Worm (Caenorhabditis elegans) whole organism, young adult: ENCODE measurements around the gene vha-2.

Experiments used
- B0019.2 ChIP-seq: fragments of 200-800 bp; sonication (Bioruptor generic); conservative IDR thresholded peaks from 2 replicates; pipeline ENCODE4 v1.3.6; 2022; ENCODE audit warnings: missing genetic modification reagents, missing genetic modification characterization, missing compliant biosample characterization
- B0035.1 ChIP-seq: sonication (generic microtip); optimal IDR thresholded peaks from 2 replicates; lab custom pipeline; 2016; ENCODE audit warnings: missing genetic modification characterization, mild to moderate bottlenecking, missing compliant biosample characterization, missing genotype, missing genetic modification reagents
- B0261.1 ChIP-seq: sonication (generic microtip); optimal IDR thresholded peaks from 2 replicates; lab custom pipeline; 2016; ENCODE audit warnings: mild to moderate bottlenecking, missing genetic modification characterization, moderate library complexity, missing compliant biosample characterization
- B0336.3 ChIP-seq: fragments of 200-800 bp; sonication (Bioruptor generic); IDR thresholded peaks from 2 replicates; pipeline ENCODE4 v1.3.6; 2022; ENCODE audit warnings: missing genetic modification characterization, missing compliant biosample characterization
- D2030.7 ChIP-seq: fragments of 200-800 bp; sonication (Bioruptor generic); IDR thresholded peaks from 2 replicates; pipeline ENCODE4 v1.3.6; 2022; ENCODE audit warnings: missing genetic modification reagents, missing genetic modification characterization, missing compliant biosample characterization
- F10E7.11 ChIP-seq: sonication (generic microtip); optimal IDR thresholded peaks from 2 replicates; lab custom pipeline; 2017; ENCODE audit warnings: mild to moderate bottlenecking, missing genetic modification characterization, moderate library complexity, missing compliant biosample characterization
- F55B11.4 ChIP-seq: sonication (generic microtip); optimal IDR thresholded peaks from 2 replicates; lab custom pipeline; 2016; ENCODE audit warnings: missing compliant biosample characterization, missing genetic modification characterization, borderline replicate concordance; ENCODE audit not compliant: insufficient read depth
- K11D2.4 ChIP-seq: fragments of 200-800 bp; sonication (Bioruptor generic); IDR thresholded peaks from 2 replicates; pipeline ENCODE4 v1.3.6; 2022; ENCODE audit warnings: missing genetic modification reagents, missing genetic modification characterization, missing compliant biosample characterization
- K12H6.12 ChIP-seq: fragments of 200-800 bp; sonication (Bioruptor generic); optimal IDR thresholded peaks from 2 replicates; lab custom pipeline; 2018; ENCODE audit warnings: mild to moderate bottlenecking, missing genetic modification characterization, missing compliant biosample characterization
- T07F8.4 ChIP-seq: sonication (generic microtip); optimal IDR thresholded peaks from 2 replicates; lab custom pipeline; 2016; ENCODE audit warnings: mild to moderate bottlenecking, missing genetic modification characterization, moderate library complexity, missing compliant biosample characterization
- Y53F4B.3 ChIP-seq: fragments of 200-800 bp; sonication (Bioruptor generic); IDR thresholded peaks from 2 replicates; pipeline ENCODE4 v1.3.6; 2022; ENCODE audit warnings: missing genetic modification reagents, missing genetic modification characterization, missing compliant biosample characterization
- Y79H2A.3 ChIP-seq: fragments of 200-800 bp; sonication (Bioruptor generic); conservative IDR thresholded peaks from 2 replicates; pipeline ENCODE4 v1.3.6; 2022; ENCODE audit warnings: missing genetic modification reagents, missing genetic modification characterization, missing compliant biosample characterization
- Y95B8A.8 ChIP-seq: fragments of 200-800 bp; sonication (Bioruptor generic); IDR thresholded peaks from 2 replicates; pipeline ENCODE4 v1.3.6; 2022; ENCODE audit warnings: missing genetic modification reagents, missing genetic modification characterization, missing compliant biosample characterization
- ZK185.1 ChIP-seq: sonication (generic microtip); optimal IDR thresholded peaks from 2 replicates; lab custom pipeline; 2016; ENCODE audit warnings: mild to moderate bottlenecking, missing genetic modification characterization, missing compliant biosample characterization; ENCODE audit not compliant: poor library complexity, severe bottlenecking
- aptf-3 ChIP-seq: fragments of 200-800 bp; sonication (Bioruptor generic); IDR thresholded peaks from 2 replicates; pipeline ENCODE4 v1.3.6; 2022; ENCODE audit warnings: missing genetic modification characterization, missing compliant biosample characterization
- attf-6 ChIP-seq: fragments of 200-800 bp; sonication (Bioruptor generic); IDR thresholded peaks from 2 replicates; pipeline ENCODE4 v1.3.6; 2022; ENCODE audit warnings: missing genetic modification reagents, missing genetic modification characterization, missing compliant biosample characterization
- ccch-3 ChIP-seq: fragments of 200-800 bp; sonication (Bioruptor generic); optimal IDR thresholded peaks from 2 replicates; lab custom pipeline; 2018; ENCODE audit warnings: mild to moderate bottlenecking, missing genetic modification characterization, missing compliant biosample characterization
- cebp-2 ChIP-seq: fragments of 200-800 bp; sonication (Bioruptor generic); IDR thresholded peaks from 2 replicates; pipeline ENCODE4 v1.3.6; 2022; ENCODE audit warnings: missing genetic modification characterization, missing compliant biosample characterization
- ceh-58 ChIP-seq: fragments of 200-800 bp; sonication (Bioruptor generic); IDR thresholded peaks from 2 replicates; pipeline ENCODE4 v1.3.6; 2022; ENCODE audit warnings: missing genetic modification characterization, missing compliant biosample characterization
- ceh-79 ChIP-seq: sonication (generic microtip); optimal IDR thresholded peaks from 2 replicates; lab custom pipeline; 2017; ENCODE audit warnings: mild to moderate bottlenecking, missing genetic modification characterization, missing compliant biosample characterization
- chd-7 ChIP-seq: sonication (generic microtip); optimal IDR thresholded peaks from 2 replicates; lab custom pipeline; 2016; ENCODE audit warnings: mild to moderate bottlenecking, missing genetic modification characterization, moderate library complexity, missing compliant biosample characterization
- dpl-1 ChIP-seq: fragments of 150-350 bp; optimal IDR thresholded peaks from 2 replicates; lab custom pipeline; 2014; ENCODE audit warnings: missing biosample characterization, missing genetic modification reagents, missing genetic modification characterization
- egl-44 ChIP-seq: fragments of 200-800 bp; sonication (Bioruptor generic); IDR thresholded peaks from 2 replicates; pipeline ENCODE4 v1.3.6; 2022; ENCODE audit warnings: missing genetic modification reagents, missing genetic modification characterization, missing compliant biosample characterization
- ets-4 ChIP-seq: fragments of 200-800 bp; sonication (Bioruptor generic); optimal IDR thresholded peaks from 2 replicates; lab custom pipeline; 2018; ENCODE audit warnings: mild to moderate bottlenecking, missing genetic modification characterization, missing compliant biosample characterization
- fkh-3 ChIP-seq: sonication (generic microtip); optimal IDR thresholded peaks from 2 replicates; lab custom pipeline; 2016; ENCODE audit warnings: mild to moderate bottlenecking, missing genetic modification characterization, missing compliant biosample characterization
- hlh-26 ChIP-seq: fragments of 200-800 bp; sonication (Bioruptor generic); conservative IDR thresholded peaks from 2 replicates; pipeline ENCODE4 v1.3.6; 2022; ENCODE audit warnings: missing genetic modification reagents, missing genetic modification characterization, missing compliant biosample characterization
- hrde-1 ChIP-seq: sonication (generic microtip); optimal IDR thresholded peaks from 2 replicates; lab custom pipeline; 2016; ENCODE audit warnings: missing genetic modification characterization, mild to moderate bottlenecking, missing compliant biosample characterization, moderate library complexity, missing genotype, missing genetic modification reagents, borderline replicate concordance
- hsf-1 ChIP-seq: fragments of 200-800 bp; sonication (Bioruptor generic); IDR thresholded peaks from 2 replicates; pipeline ENCODE4 v1.3.6; 2022; ENCODE audit warnings: missing genetic modification reagents, missing genetic modification characterization, missing compliant biosample characterization
- lin-35 ChIP-seq, 3 experiments: fragments of 150-350 bp in 2 of 3; sonication (generic microtip) in 1 of 3; optimal IDR thresholded peaks; 2 replicates each; lab custom pipeline; 2014 to 2018; ENCODE audit warnings: missing biosample characterization in 3 of 3, missing genetic modification characterization in 3 of 3, missing genetic modification reagents in 3 of 3
- lin-54 ChIP-seq: fragments of 200-800 bp; sonication (Bioruptor generic); optimal IDR thresholded peaks from 2 replicates; lab custom pipeline; 2018; ENCODE audit warnings: mild to moderate bottlenecking, missing genetic modification characterization, missing compliant biosample characterization
- lsl-1 ChIP-seq: fragments of 200-800 bp; sonication (Bioruptor generic); optimal IDR thresholded peaks from 2 replicates; lab custom pipeline; 2018; ENCODE audit warnings: mild to moderate bottlenecking, missing genetic modification characterization, moderate library complexity, missing compliant biosample characterization
- madf-3 ChIP-seq: fragments of 200-800 bp; sonication (Bioruptor generic); IDR thresholded peaks from 2 replicates; pipeline ENCODE4 v1.3.6; 2022; ENCODE audit warnings: missing genetic modification reagents, missing genetic modification characterization, missing compliant biosample characterization
- madf-6 ChIP-seq: fragments of 200-800 bp; sonication (Bioruptor generic); IDR thresholded peaks from 2 replicates; pipeline ENCODE4 v1.3.6; 2022; ENCODE audit warnings: missing genetic modification reagents, missing genetic modification characterization, missing compliant biosample characterization
- nfya-2 ChIP-seq: fragments of 200-800 bp; sonication (Bioruptor generic); IDR thresholded peaks from 2 replicates; pipeline ENCODE4 v1.3.6; 2022; ENCODE audit warnings: missing genetic modification reagents, missing genetic modification characterization, missing compliant biosample characterization
- nhr-120 ChIP-seq: fragments of 200-800 bp; sonication (Bioruptor generic); IDR thresholded peaks from 2 replicates; pipeline ENCODE4 v1.3.6; 2022; ENCODE audit warnings: missing genetic modification characterization, missing compliant biosample characterization
- nhr-90 ChIP-seq: sonication (generic microtip); optimal IDR thresholded peaks from 2 replicates; lab custom pipeline; 2016; ENCODE audit warnings: missing genotype, mild to moderate bottlenecking, missing genetic modification characterization, missing compliant biosample characterization
- rcor-1 ChIP-seq: fragments of 200-800 bp; sonication (Bioruptor generic); IDR thresholded peaks from 2 replicates; pipeline ENCODE4 v1.3.6; 2022; ENCODE audit warnings: missing genetic modification reagents, missing genetic modification characterization, missing compliant biosample characterization
- sdz-38 ChIP-seq: sonication (generic microtip); optimal IDR thresholded peaks from 2 replicates; lab custom pipeline; 2016; ENCODE audit warnings: missing genotype, missing genetic modification characterization, missing compliant biosample characterization
- sea-2 ChIP-seq: fragments of 200-800 bp; sonication (Bioruptor generic); IDR thresholded peaks from 2 replicates; pipeline ENCODE4 v1.3.6; 2022; ENCODE audit warnings: missing genetic modification characterization, missing compliant biosample characterization
- snpc-1.3 ChIP-seq: sonication (generic microtip); optimal IDR thresholded peaks from 2 replicates; lab custom pipeline; 2017; ENCODE audit warnings: missing genetic modification characterization, mild to moderate bottlenecking, missing compliant biosample characterization, antibody characterized with exemption, moderate library complexity, missing genotype, missing genetic modification reagents; ENCODE audit not compliant: insufficient read depth
- somi-1 ChIP-seq: fragments of 200-800 bp; sonication (Bioruptor generic); optimal IDR thresholded peaks from 2 replicates; lab custom pipeline; 2018; ENCODE audit warnings: mild to moderate bottlenecking, missing genetic modification characterization, missing compliant biosample characterization
- tbp1 ChIP-seq: fragments of 200-800 bp; sonication (Bioruptor generic); optimal IDR thresholded peaks from 2 replicates; lab custom pipeline; 2018; ENCODE audit warnings: mild to moderate bottlenecking, missing genetic modification characterization, missing compliant biosample characterization
- tbx-9 ChIP-seq: sonication (generic microtip); optimal IDR thresholded peaks from 2 replicates; lab custom pipeline; 2016; ENCODE audit warnings: borderline replicate concordance, missing genetic modification characterization, inconsistent platforms, missing compliant biosample characterization
- tlf-1 ChIP-seq: fragments of 200-800 bp; sonication (Bioruptor generic); optimal IDR thresholded peaks from 2 replicates; lab custom pipeline; 2018; ENCODE audit warnings: mild to moderate bottlenecking, missing genetic modification characterization, missing compliant biosample characterization
- unc-62 ChIP-seq: fragments of 150-350 bp; optimal IDR thresholded peaks from 2 replicates; lab custom pipeline; 2014; ENCODE audit warnings: missing biosample characterization, missing genetic modification reagents, missing genetic modification characterization
- xnd-1 ChIP-seq: sonication (generic microtip); optimal IDR thresholded peaks from 2 replicates; lab custom pipeline; 2016; ENCODE audit warnings: missing genotype, missing genetic modification reagents, missing genetic modification characterization, missing compliant biosample characterization
- zfh-2 ChIP-seq: fragments of 200-800 bp; sonication (Bioruptor generic); conservative IDR thresholded peaks from 2 replicates; pipeline ENCODE4 v1.3.6; 2022; ENCODE audit warnings: missing genetic modification reagents, missing genetic modification characterization, missing compliant biosample characterization
- zim-3 ChIP-seq: sonication (generic microtip); optimal IDR thresholded peaks from 2 replicates; lab custom pipeline; 2017; ENCODE audit warnings: mild to moderate bottlenecking, missing genetic modification characterization, moderate library complexity, missing compliant biosample characterization
- ztf-6 ChIP-seq: fragments of 200-800 bp; sonication (Bioruptor generic); IDR thresholded peaks from 2 replicates; pipeline ENCODE4 v1.3.6; 2022; ENCODE audit warnings: missing genetic modification reagents, missing genetic modification characterization, missing compliant biosample characterization

vha-2 gene

ce11 chrIII:9748694-9749093 lies 33.3 kb upstream of the vha-2 start, which contains the start of gene T05G5.4:
T05G5.4 (plus strand) TSS chrIII:9748934.
- no peak for TF ChIP-seq B0035.1
- no peak for TF ChIP-seq zim-3 (tag; lab: Kevin White, UChicago)
- no peak for TF ChIP-seq F55B11.4 (tag; lab: Kevin White, UChicago)
- TF ChIP-seq sea-2, result no peak
- no peak for TF ChIP-seq somi-1
- no peak for TF ChIP-seq Y79H2A.3 (GFP tag; lab: Robert Waterston, UW)
- TF ChIP-seq nhr-90 (tag; lab: Kevin White, UChicago), result no peak
- TF ChIP-seq hsf-1 (GFP tag; lab: Robert Waterston, UW), result no peak
- peak; percentile 4 for TF ChIP-seq ceh-79 (tag; lab: Kevin White, UChicago)
- no peak for TF ChIP-seq ztf-6 (GFP tag; lab: Robert Waterston, UW)
- TF ChIP-seq K12H6.12 (tag; lab: Kevin White, UChicago), result no peak
- TF ChIP-seq aptf-3, result no peak
- TF ChIP-seq rcor-1 (GFP tag; lab: Robert Waterston, UW), result no peak
- 0 out of 2 replicates have a peak, but pooled peaks have one; percentile 38 for TF ChIP-seq madf-3 (GFP tag; lab: Robert Waterston, UW)
- TF ChIP-seq egl-44 (GFP tag; lab: Robert Waterston, UW), result no peak
- TF ChIP-seq nhr-120, result no peak
- no peak for TF ChIP-seq B0261.1 (tag; lab: Kevin White, UChicago)
- TF ChIP-seq zfh-2 (GFP tag; lab: Robert Waterston, UW), result no peak
- no peak for TF ChIP-seq unc-62
- peak; percentile 39 for TF ChIP-seq tlf-1 (GFP tag; lab: Kevin White, UChicago)
- TF ChIP-seq chd-7 (tag; lab: Kevin White, UChicago), result no peak
- TF ChIP-seq F10E7.11 (tag; lab: Kevin White, UChicago), result no peak
- no peak for TF ChIP-seq T07F8.4 (tag; lab: Kevin White, UChicago)
- TF ChIP-seq attf-6, result peak; percentile 37; the same call in 1 of the 2 replicates
- TF ChIP-seq K11D2.4 (GFP tag; lab: Robert Waterston, UW), result no peak
- 0 out of 2 replicates have a peak, but pooled peaks have one; percentile 22 for TF ChIP-seq Y95B8A.8 (GFP tag; lab: Robert Waterston, UW)
- TF ChIP-seq nfya-2, result no peak
- no peak for TF ChIP-seq sdz-38
- no peak for TF ChIP-seq ZK185.1 (tag; lab: Kevin White, UChicago)
- no peak for TF ChIP-seq ets-4 (GFP tag; lab: Kevin White, UChicago)
- peak; percentile 46 for TF ChIP-seq snpc-1.3 (tag; lab: Kevin White, UChicago)
- peak; percentile 46 for TF ChIP-seq lin-54 (GFP tag; lab: Kevin White, UChicago)
- TF ChIP-seq madf-6, result peak; percentile 68
- TF ChIP-seq ccch-3 (GFP tag; lab: Kevin White, UChicago), result no peak
- no peak for TF ChIP-seq lin-35 (GFP tag; optimal IDR thresholded peaks at IDR 0.05; lab: Kevin White, UChicago)
- TF ChIP-seq lsl-1 (GFP tag; lab: Kevin White, UChicago), result peak; percentile 37
- TF ChIP-seq dpl-1 (GFP tag; lab: Kevin White, UChicago), result no peak
- no peak for TF ChIP-seq fkh-3
- TF ChIP-seq xnd-1 (tag; lab: Kevin White, UChicago), result no peak
- 0 out of 2 replicates have a peak, but pooled peaks have one; percentile 47 for TF ChIP-seq B0336.3
- TF ChIP-seq D2030.7 (GFP tag; lab: Robert Waterston, UW), result no peak
- peak; percentile 20 for TF ChIP-seq tbp1
- no peak for TF ChIP-seq cebp-2 (GFP tag; lab: Robert Waterston, UW)
- no peak for TF ChIP-seq ceh-58
- TF ChIP-seq Y53F4B.3, result no peak
- peak; percentile 59 for TF ChIP-seq hrde-1 (tag; lab: Kevin White, UChicago)
- TF ChIP-seq B0019.2 (GFP tag; lab: Robert Waterston, UW), result no peak
- TF ChIP-seq hlh-26 (GFP tag; lab: Robert Waterston, UW), result no peak
- no peak for TF ChIP-seq tbx-9 (tag; lab: Kevin White, UChicago)
